Worm (Caenorhabditis elegans): ENCODE results near the gene nlp-63.

DNA sequence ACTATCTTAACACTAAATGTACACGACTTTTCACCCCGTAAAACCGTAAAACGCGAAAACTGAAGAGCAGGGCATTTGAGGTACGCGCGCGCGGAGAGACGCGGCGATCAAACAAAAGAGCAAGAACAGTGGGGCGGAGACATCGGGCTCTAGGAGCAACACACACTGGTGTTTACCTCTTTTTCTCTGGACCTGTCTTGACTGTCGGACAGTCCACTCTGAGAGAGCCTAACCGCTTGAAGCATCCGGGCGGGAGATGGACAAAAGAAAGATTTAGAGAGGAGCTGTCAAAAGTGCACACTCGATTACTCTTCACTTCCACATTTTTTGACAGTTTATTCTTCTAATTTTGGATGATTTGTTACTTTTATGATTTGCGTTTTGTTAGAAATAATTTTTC, 18.4 kb upstream of the nlp-63 start:
- TF ChIP-seq unc-62 (GFP tag; optimal IDR thresholded peaks at IDR 0.05), result no peak
- no peak for TF ChIP-seq nhr-25 (tag; optimal IDR thresholded peaks at IDR 0.05)
- TF ChIP-seq egl-27 (tag; optimal IDR thresholded peaks at IDR 0.05), result no peak
